Worm (Caenorhabditis elegans) whole organism, L2 larva: ENCODE data around the gene zig-6.

Experiments used
- C34F6.9 ChIP-seq: fragments of 150-350 bp; optimal IDR thresholded peaks from 2 replicates; lab custom pipeline; 2014; ENCODE audit warnings: missing biosample characterization, missing genetic modification characterization
- F13H6.1 ChIP-seq: sonication (generic microtip); optimal IDR thresholded peaks from 2 replicates; lab custom pipeline; 2016; ENCODE audit warnings: missing genetic modification characterization, missing compliant biosample characterization
- R02D3.7 ChIP-seq: fragments of 150-350 bp; optimal IDR thresholded peaks from 2 replicates; lab custom pipeline; 2014; ENCODE audit warnings: missing biosample characterization, missing genetic modification characterization
- Y55F3AM.14 ChIP-seq: fragments of 200-800 bp; sonication (Bioruptor generic); optimal IDR thresholded peaks from 2 replicates; lab custom pipeline; 2018; ENCODE audit warnings: mild to moderate bottlenecking, missing genetic modification characterization, missing compliant biosample characterization
- ZK546.5 ChIP-seq: sonication (generic microtip); optimal IDR thresholded peaks from 2 replicates; lab custom pipeline; 2017; ENCODE audit warnings: missing biosample characterization, missing genetic modification characterization
- alr-1 ChIP-seq: fragments of 150-350 bp; optimal IDR thresholded peaks from 2 replicates; lab custom pipeline; 2014; ENCODE audit warnings: missing biosample characterization, missing genetic modification characterization
- aly-2 ChIP-seq: fragments of 150-350 bp; optimal IDR thresholded peaks from 2 replicates; lab custom pipeline; 2014; ENCODE audit warnings: missing biosample characterization, missing genetic modification characterization
- blmp-1 ChIP-seq: sonication (generic microtip); optimal IDR thresholded peaks from 2 replicates; lab custom pipeline; 2017; ENCODE audit warnings: missing genetic modification characterization, mild to moderate bottlenecking, missing compliant biosample characterization, antibody characterized with exemption, moderate library complexity; ENCODE audit not compliant: insufficient read depth
- ceh-16 ChIP-seq: fragments of 150-350 bp; optimal IDR thresholded peaks from 2 replicates; lab custom pipeline; 2014; ENCODE audit warnings: missing biosample characterization, missing genetic modification characterization
- ceh-82 ChIP-seq: fragments of 150-350 bp; optimal IDR thresholded peaks from 2 replicates; lab custom pipeline; 2014; ENCODE audit warnings: missing biosample characterization, missing genetic modification characterization
- crh-2 ChIP-seq: sonication (generic microtip); optimal IDR thresholded peaks from 2 replicates; lab custom pipeline; 2017; ENCODE audit warnings: missing biosample characterization, missing genetic modification characterization
- dmd-4 ChIP-seq: sonication (generic microtip); optimal IDR thresholded peaks from 2 replicates; lab custom pipeline; 2017; ENCODE audit warnings: missing biosample characterization, missing genetic modification characterization
- elt-3 ChIP-seq: sonication (generic microtip); optimal IDR thresholded peaks from 2 replicates; lab custom pipeline; 2017; ENCODE audit warnings: missing biosample characterization, missing genetic modification characterization
- lin-11 ChIP-seq: fragments of 150-350 bp; sonication (generic microtip); optimal IDR thresholded peaks from 2 replicates; lab custom pipeline; 2014; ENCODE audit warnings: missing biosample characterization, missing genetic modification characterization, inconsistent platforms, mixed read lengths
- lsy-2 ChIP-seq, 2 experiments: fragments of 150-350 bp in 1 of 2; sonication (generic microtip) in 1 of 2; optimal IDR thresholded peaks; 2 replicates each; lab custom pipeline; 2014 to 2017; ENCODE audit warnings: missing biosample characterization in 2 of 2, missing genetic modification characterization in 2 of 2
- mbf-1 ChIP-seq: sonication (generic microtip); optimal IDR thresholded peaks from 2 replicates; lab custom pipeline; 2017; ENCODE audit warnings: missing biosample characterization, missing genetic modification characterization
- mdl-1 ChIP-seq, 2 experiments: fragments of 150-350 bp in 1 of 2; sonication (generic microtip) in 1 of 2; optimal IDR thresholded peaks; 2 replicates each; lab custom pipeline; 2017; ENCODE audit warnings: missing biosample characterization in 2 of 2, missing genetic modification characterization in 2 of 2
- nhr-11 ChIP-seq: fragments of 150-350 bp; optimal IDR thresholded peaks from 2 replicates; lab custom pipeline; 2014; ENCODE audit warnings: missing biosample characterization, missing genetic modification characterization
- nhr-129 ChIP-seq: fragments of 150-350 bp; optimal IDR thresholded peaks from 2 replicates; lab custom pipeline; 2014; ENCODE audit warnings: missing biosample characterization, missing genetic modification characterization
- nhr-21 ChIP-seq: fragments of 150-350 bp; optimal IDR thresholded peaks from 2 replicates; lab custom pipeline; 2014; ENCODE audit warnings: missing biosample characterization, missing genetic modification characterization
- nhr-23 ChIP-seq: fragments of 150-350 bp; optimal IDR thresholded peaks from 2 replicates; lab custom pipeline; 2014; ENCODE audit warnings: missing biosample characterization, missing genetic modification reagents, missing genetic modification characterization
- nhr-237 ChIP-seq: fragments of 150-350 bp; optimal IDR thresholded peaks from 2 replicates; lab custom pipeline; 2014; ENCODE audit warnings: missing biosample characterization, missing genetic modification characterization
- nhr-77 ChIP-seq: fragments of 150-350 bp; optimal IDR thresholded peaks from 2 replicates; lab custom pipeline; 2014; ENCODE audit warnings: missing biosample characterization, missing genetic modification characterization
- sma-3 ChIP-seq: sonication (generic microtip); optimal IDR thresholded peaks from 2 replicates; lab custom pipeline; 2016; ENCODE audit warnings: missing genetic modification reagents, missing genetic modification characterization, missing compliant biosample characterization
- sma-9 ChIP-seq, 2 experiments: fragments of 150-350 bp in 1 of 2; sonication (generic microtip) in 1 of 2; optimal IDR thresholded peaks; 2 replicates each; lab custom pipeline; 2014 to 2016; ENCODE audit warnings: missing genetic modification characterization in 2 of 2, mild to moderate bottlenecking in 1 of 2, missing biosample characterization in 1 of 2, missing compliant biosample characterization in 1 of 2, missing genetic modification reagents in 1 of 2, moderate library complexity in 1 of 2
- snpc-4 ChIP-seq: fragments of 150-350 bp; optimal IDR thresholded peaks from 2 replicates; lab custom pipeline; 2014; ENCODE audit warnings: missing biosample characterization, missing genetic modification characterization
- unc-39 ChIP-seq: fragments of 150-350 bp; optimal IDR thresholded peaks from 2 replicates; lab custom pipeline; 2014; ENCODE audit warnings: missing biosample characterization, missing genetic modification characterization
- unc-55 ChIP-seq: fragments of 150-350 bp; sonication (generic microtip); optimal IDR thresholded peaks from 3 replicates; lab custom pipeline; 2014; ENCODE audit warnings: missing biosample characterization, missing genetic modification reagents, missing genetic modification characterization
- ztf-11 ChIP-seq: sonication (generic microtip); optimal IDR thresholded peaks from 2 replicates; lab custom pipeline; 2017; ENCODE audit warnings: missing biosample characterization, missing genetic modification characterization
- ztf-4 ChIP-seq: fragments of 150-350 bp; optimal IDR thresholded peaks from 2 replicates; lab custom pipeline; 2014; ENCODE audit warnings: missing biosample characterization, missing genetic modification characterization

The zig-6 gene

ce11 chrX:5151866-5152265 is 37.0 kb downstream of the zig-6 start:
- TF ChIP-seq aly-2 (tag; lab: Kevin White, UChicago) (no peak), nhr-77 (tag; lab: Kevin White, UChicago) (no peak), dmd-4 (tag; lab: Kevin White, UChicago) (no peak), Y55F3AM.14 (no peak), elt-3 (tag; lab: Kevin White, UChicago) (no peak), crh-2 (no peak), sma-3 (GFP tag; lab: Kevin White, UChicago) (no peak), nhr-129 (tag; lab: Kevin White, UChicago) (no peak), nhr-237 (tag; lab: Kevin White, UChicago) (no peak), ztf-11 (tag; lab: Kevin White, UChicago) (no peak), nhr-23 (no peak), sma-9 (GFP tag; optimal IDR thresholded peaks at IDR 0.05; lab: Kevin White, UChicago) (no peak), sma-9 (tag; optimal IDR thresholded peaks at IDR 0.05; lab: Kevin White, UChicago) (no peak), nhr-21 (no peak), lin-11 (tag; lab: Kevin White, UChicago) (no peak), mdl-1 (tag; optimal IDR thresholded peaks at IDR 0.05; lab: Kevin White, UChicago) (no peak), unc-39 (tag; lab: Kevin White, UChicago) (no peak), alr-1 (tag; lab: Kevin White, UChicago) (no peak)
- TF ChIP-seq, all 48 proteins: peak for 0

ce11 chrX:5151403-5151802 is 37.5 kb downstream of the zig-6 start:
- TF ChIP-seq lsy-2 (tag; optimal IDR thresholded peaks at IDR 0.05; lab: Kevin White, UChicago), result peak in 1 of 2 experiments; percentile 19
- peak; percentile 5 for TF ChIP-seq nhr-21
- no peak for TF ChIP-seq ZK546.5 (tag; lab: Kevin White, UChicago)
- peak; percentile 42 for TF ChIP-seq unc-55 (GFP tag; lab: Kevin White, UChicago)
- TF ChIP-seq, all 48 proteins: peak for 3

DNA sequence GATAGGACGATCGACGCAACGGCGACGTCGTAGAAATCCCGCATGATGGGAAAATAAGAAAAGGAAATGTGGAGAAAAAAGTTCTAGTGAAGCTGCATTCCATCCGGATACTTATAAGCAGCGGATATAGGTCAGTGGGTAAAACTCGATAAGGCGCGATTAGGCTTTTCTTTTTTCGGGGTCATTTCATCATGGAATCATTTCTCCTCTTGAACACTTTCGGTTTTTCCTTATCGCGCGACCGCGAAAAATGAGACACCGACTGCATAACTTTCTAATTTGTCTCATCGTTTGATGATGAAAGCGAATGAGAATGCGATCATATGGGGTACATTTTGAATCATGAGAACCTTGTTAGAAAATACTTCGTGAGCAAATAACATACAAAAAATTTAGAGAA is 38.5 kb downstream of the zig-6 start, which contains the start of gene dpy-8:
TSS of gene dpy-8 (minus strand) at position 88 of the 400 bp plus-strand sequence.
- TF ChIP-seq blmp-1 (tag; lab: Kevin White, UChicago) (peak; percentile 73), nhr-21 (peak; percentile 27), Y55F3AM.14 (no peak), ceh-16 (tag; lab: Kevin White, UChicago) (no peak), ceh-82 (no peak)

DNA sequence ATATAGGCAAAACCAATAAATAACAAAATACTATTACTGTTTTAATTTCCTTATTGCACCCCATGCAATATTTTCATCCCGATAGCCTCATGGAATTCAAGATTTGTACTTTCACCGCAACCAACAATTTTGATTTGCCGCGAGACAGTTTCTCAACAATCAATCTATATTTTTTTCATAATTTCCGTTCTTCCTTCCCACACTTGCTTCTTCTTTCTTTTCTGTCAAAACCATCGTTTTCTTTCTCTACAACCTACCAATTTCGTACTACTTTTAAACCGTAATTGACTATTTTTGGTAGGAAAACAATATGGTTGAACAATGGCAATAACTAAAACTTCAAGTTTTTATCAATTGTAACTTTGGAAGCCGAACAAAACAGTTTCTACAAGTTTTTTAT is 41.0 kb downstream of the zig-6 start, which contains the start of gene C31H2.14:
TSS of gene C31H2.14 (plus strand) at position 301 of the 400 bp plus-strand sequence.
- TF ChIP-seq nhr-11 (no peak), snpc-4 (tag; lab: Kevin White, UChicago) (no peak)

- TF ChIP-seq F13H6.1 (tag; lab: Kevin White, UChicago) (peak; percentile 69), crh-2 (no peak)
- TF ChIP-seq, all 48 proteins: peak for 1
These were observed 46.5 kb downstream of the zig-6 start for ce11 chrX:5142403-5142802.

DNA sequence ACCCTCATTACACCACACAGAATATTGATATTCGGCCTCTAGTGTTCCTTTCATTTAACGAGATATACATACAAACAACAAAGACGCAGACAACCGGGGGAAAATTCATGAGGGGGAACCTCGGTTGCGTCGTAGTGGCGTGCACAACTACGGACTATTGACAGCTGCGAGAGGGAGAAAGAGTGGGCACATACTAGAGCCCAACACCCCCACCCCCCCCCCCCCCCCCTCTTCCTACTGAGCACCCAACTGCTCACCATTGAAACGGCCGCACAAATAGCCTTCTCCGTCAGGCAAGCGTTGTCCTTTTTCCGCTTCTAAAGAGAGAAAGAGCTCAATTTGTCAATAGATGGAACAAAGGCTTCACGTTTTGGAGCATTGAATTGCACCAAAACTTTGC is 48.7 kb downstream of the zig-6 start:
- no peak for TF ChIP-seq nhr-77 (tag; lab: Kevin White, UChicago)
- peak; percentile 31 for TF ChIP-seq C34F6.9
- peak; percentile 19 for TF ChIP-seq Y55F3AM.14
- TF ChIP-seq ztf-4, result no peak
- TF ChIP-seq elt-3 (tag; lab: Kevin White, UChicago), result no peak
- TF ChIP-seq ceh-82, result no peak
- TF ChIP-seq lin-11 (tag; lab: Kevin White, UChicago), result no peak
- TF ChIP-seq mbf-1 (tag; lab: Kevin White, UChicago), result no peak
- peak; percentile 21 for TF ChIP-seq unc-55 (GFP tag; lab: Kevin White, UChicago)
- TF ChIP-seq sma-9 (GFP tag; optimal IDR thresholded peaks at IDR 0.05; lab: Kevin White, UChicago), result peak; percentile 41
- no peak for TF ChIP-seq sma-9 (tag; optimal IDR thresholded peaks at IDR 0.05; lab: Kevin White, UChicago)
- no peak for TF ChIP-seq R02D3.7 (tag; lab: Kevin White, UChicago)
